Worm (Caenorhabditis elegans): Measurements from ENCODE around the gene pqn-13.

Gene pqn-13

DNA sequence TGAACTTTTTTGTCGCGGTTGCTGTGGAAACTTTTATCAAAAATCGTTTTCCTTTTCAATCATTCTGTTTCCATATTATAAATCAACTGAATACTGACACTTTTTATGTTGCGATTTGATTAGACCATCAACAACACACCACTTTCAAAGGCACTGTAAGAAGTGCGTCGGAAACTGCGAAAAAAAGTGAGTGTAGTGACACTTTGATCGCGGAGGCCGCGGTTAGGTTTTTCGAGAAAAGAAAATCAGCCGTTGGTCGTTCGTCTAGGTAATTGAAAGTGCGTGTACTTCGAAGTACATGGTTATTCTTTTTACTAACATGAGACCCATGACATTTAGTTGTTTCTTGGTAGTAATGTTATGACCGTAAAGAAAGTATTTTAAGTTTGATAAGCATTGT is 19.7 kb upstream of the pqn-13 start (continued):
- TF ChIP-seq hpl-2 (GFP tag; optimal IDR thresholded peaks at IDR 0.05): no peak
- no peak for TF ChIP-seq ama-1 (optimal IDR thresholded peaks at IDR 0.05)
- peak; percentile 56 for TF ChIP-seq lin-14 (GFP tag; optimal IDR thresholded peaks at IDR 0.05)
- no peak for TF ChIP-seq nhr-47 (tag; optimal IDR thresholded peaks at IDR 0.05)
- peak; percentile 64 for TF ChIP-seq nhr-20 (tag; optimal IDR thresholded peaks at IDR 0.05)
- TF ChIP-seq blmp-1 (tag; optimal IDR thresholded peaks at IDR 0.05): peak; percentile 94
- TF ChIP-seq egl-13 (tag; optimal IDR thresholded peaks at IDR 0.05): no peak
- TF ChIP-seq snpc-4 (tag; optimal IDR thresholded peaks at IDR 0.05): no peak
- TF ChIP-seq ets-5 (GFP tag; IDR thresholded peaks at IDR 0.05): no peak
- TF ChIP-seq pag-3 (tag; optimal IDR thresholded peaks at IDR 0.05; ENCODE audit: borderline replicate concordance, insufficient read depth): no peak
- no peak for TF ChIP-seq fkh-4 (tag; optimal IDR thresholded peaks at IDR 0.05; ENCODE audit: borderline replicate concordance)

DNA sequence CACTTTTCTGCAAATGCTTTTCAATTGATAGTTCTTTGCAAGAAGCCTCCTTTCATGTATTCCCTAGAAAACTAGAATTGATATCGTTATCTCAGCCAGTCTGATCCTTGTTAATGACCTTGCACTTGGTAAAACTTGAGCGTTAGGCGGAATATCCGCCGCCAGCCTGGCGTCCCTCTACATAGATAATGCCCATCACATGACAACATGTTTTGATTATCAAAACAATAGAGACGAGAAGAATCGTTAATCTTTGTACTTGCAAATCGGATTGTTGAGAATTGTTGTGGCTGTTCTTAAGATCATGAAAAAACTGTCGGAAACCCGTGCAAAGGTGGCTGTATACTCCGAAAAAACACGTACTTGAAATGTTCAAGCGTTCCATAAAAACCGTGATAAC is 17.7 kb upstream of the pqn-13 start:
- TF ChIP-seq snu-23 (GFP tag; optimal IDR thresholded peaks at IDR 0.05) (peak; percentile 52), mep-1 (tag; optimal IDR thresholded peaks at IDR 0.05) (no peak), nhr-47 (tag; optimal IDR thresholded peaks at IDR 0.05) (peak; percentile 15), nhr-90 (tag; optimal IDR thresholded peaks at IDR 0.05; ENCODE audit: poor library complexity) (peak; percentile 56), efl-3 (GFP tag; optimal IDR thresholded peaks at IDR 0.05) (no peak), ceh-63 (GFP tag; optimal IDR thresholded peaks at IDR 0.05) (no peak), sox-4 (tag; optimal IDR thresholded peaks at IDR 0.05) (no peak), nhr-77 (tag; optimal IDR thresholded peaks at IDR 0.05) (no peak), lin-15B (tag; optimal IDR thresholded peaks at IDR 0.05) (no peak), tbx-2 (tag; optimal IDR thresholded peaks at IDR 0.05) (peak; percentile 43), rnt-1 (tag; optimal IDR thresholded peaks at IDR 0.05) (no peak), blmp-1 (tag; optimal IDR thresholded peaks at IDR 0.05) (peak; percentile 88), C16A3.4 (tag; optimal IDR thresholded peaks at IDR 0.05) (no peak), C04F5.9 (tag; optimal IDR thresholded peaks at IDR 0.05) (no peak), tlp-1 (tag; optimal IDR thresholded peaks at IDR 0.05) (no peak), unc-86 (tag; optimal IDR thresholded peaks at IDR 0.05) (no peak), nhr-20 (tag; optimal IDR thresholded peaks at IDR 0.05) (peak; percentile 77), unc-30 (tag; optimal IDR thresholded peaks at IDR 0.05) (no peak), lsy-2 (tag; optimal IDR thresholded peaks at IDR 0.05) (peak in 1 of 2 experiments; percentile 38), nhr-71 (tag; optimal IDR thresholded peaks at IDR 0.05) (peak; percentile 65), C34B4.2 (tag; optimal IDR thresholded peaks at IDR 0.05) (no peak), unc-130 (tag; optimal IDR thresholded peaks at IDR 0.05) (peak; percentile 79), fos-1 (tag; optimal IDR thresholded peaks at IDR 0.05) (no peak), efl-1 (optimal IDR thresholded peaks at IDR 0.05) (no peak), efl-1 (GFP tag; optimal IDR thresholded peaks at IDR 0.05 in 1 of 2) (peak in 1 of 2 experiments; percentile 66), xbp-1 (tag; optimal IDR thresholded peaks at IDR 0.05) (no peak), nhr-85 (tag) (peak; percentile 94), elt-3 (tag; optimal IDR thresholded peaks at IDR 0.05) (peak; percentile 50 to 97 (median 68)), grh-1 (GFP tag; IDR thresholded peaks at IDR 0.05) (peak; percentile 59), mdl-1 (tag; optimal IDR thresholded peaks at IDR 0.05) (peak in 1 of 2 experiments; percentile 47), egl-13 (tag; optimal IDR thresholded peaks at IDR 0.05) (no peak), lin-14 (GFP tag; optimal IDR thresholded peaks at IDR 0.05) (peak; percentile 70), nhr-19 (GFP tag; conservative IDR thresholded peaks at IDR 0.05) (peak; percentile 51), zip-4 (GFP tag; optimal IDR thresholded peaks at IDR 0.05) (no peak)

DNA sequence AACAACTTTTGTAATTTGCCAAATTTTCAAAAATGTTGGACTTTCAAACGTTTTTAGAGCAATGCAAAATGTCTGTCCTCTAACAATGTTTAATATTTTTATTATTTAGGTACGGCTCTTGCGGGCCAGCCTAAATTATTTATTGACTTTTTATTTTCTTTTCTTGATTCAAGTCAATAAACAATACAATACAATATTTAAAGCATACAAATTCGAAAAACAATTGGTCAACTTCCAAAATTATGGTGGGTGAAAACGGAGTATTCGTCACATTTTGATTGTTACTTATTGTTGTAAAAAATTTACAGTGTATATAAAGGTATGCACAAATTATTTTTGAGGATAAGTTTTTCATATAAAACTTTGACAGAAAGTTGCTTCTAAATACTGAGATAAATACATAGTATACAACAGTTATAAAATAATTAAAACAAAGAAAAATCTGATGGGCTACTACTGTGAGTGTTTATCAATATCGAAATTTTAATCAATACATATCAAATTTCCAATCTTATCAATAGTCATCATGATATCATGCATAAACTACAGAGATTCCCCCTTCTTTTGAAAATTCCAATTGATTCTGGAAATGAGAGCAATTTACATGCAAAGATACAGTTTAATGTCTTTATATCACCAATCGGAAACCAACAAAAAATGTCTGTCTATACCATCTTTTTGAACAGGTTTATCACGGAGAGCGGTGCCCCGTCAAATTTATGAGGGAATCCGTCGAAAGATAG is 15.9 kb upstream of the pqn-13 start, which contains the start of gene F25B4.8:
Gene F25B4.8, minus strand, starts transcription at position 51 of the 743 bp plus-strand sequence.
- TF ChIP-seq elt-3 (tag; optimal IDR thresholded peaks at IDR 0.05): peak in 2 of 6 experiments; percentile 20 to 46
- peak; percentile 35 for TF ChIP-seq blmp-1 (tag; optimal IDR thresholded peaks at IDR 0.05)
- TF ChIP-seq efl-1 (optimal IDR thresholded peaks at IDR 0.05): no peak
- peak in 1 of 2 experiments; percentile 84 for TF ChIP-seq efl-1 (GFP tag; optimal IDR thresholded peaks at IDR 0.05 in 1 of 2)
- no peak for TF ChIP-seq ceh-82 (tag; optimal IDR thresholded peaks at IDR 0.05)

All from whole organism, L1 larva.